Worm (Caenorhabditis elegans) whole organism, early embryonic: ENCODE measurements around the gene B0222.11.

Source experiments
- B0310.2 ChIP-seq: sonication (generic microtip); optimal IDR thresholded peaks from 2 replicates; lab custom pipeline; 2016; ENCODE audit warnings: mild to moderate bottlenecking, missing genetic modification characterization, missing compliant biosample characterization
- F13C5.2 ChIP-seq: sonication (generic microtip); optimal IDR thresholded peaks from 2 replicates; lab custom pipeline; 2017; ENCODE audit warnings: mild to moderate bottlenecking, missing genetic modification characterization, inconsistent platforms, missing compliant biosample characterization
- aly-1 ChIP-seq: sonication (generic microtip); optimal IDR thresholded peaks from 2 replicates; lab custom pipeline; 2016; ENCODE audit warnings: missing genetic modification characterization, missing compliant biosample characterization
- ama-1 ChIP-seq: fragments of 150-350 bp; optimal IDR thresholded peaks from 2 replicates; lab custom pipeline; 2014
- ceh-13 ChIP-seq: fragments of 200-800 bp; sonication (Bioruptor generic); optimal IDR thresholded peaks from 2 replicates; lab custom pipeline; 2018; ENCODE audit warnings: mild to moderate bottlenecking, missing genetic modification characterization, missing compliant biosample characterization
- ceh-36 ChIP-seq: sonication (generic microtip); optimal IDR thresholded peaks from 2 replicates; lab custom pipeline; 2016; ENCODE audit warnings: missing genetic modification characterization, inconsistent platforms, missing compliant biosample characterization
- ets-7 ChIP-seq: sonication (generic microtip); optimal IDR thresholded peaks from 2 replicates; lab custom pipeline; 2016; ENCODE audit warnings: missing genotype, missing genetic modification characterization, missing compliant biosample characterization
- flt-1 ChIP-seq: fragments of 200-800 bp; sonication (Bioruptor generic); IDR thresholded peaks from 2 replicates; pipeline ENCODE4 v1.3.6; 2022; ENCODE audit warnings: missing genetic modification characterization, missing compliant biosample characterization
- hmbx-1 ChIP-seq: sonication (generic microtip); optimal IDR thresholded peaks from 2 replicates; lab custom pipeline; 2016; ENCODE audit warnings: mild to moderate bottlenecking, missing genetic modification characterization, missing compliant biosample characterization
- hmg-4 ChIP-seq: fragments of 200-800 bp; sonication (Bioruptor generic); optimal IDR thresholded peaks from 2 replicates; lab custom pipeline; 2018; ENCODE audit warnings: mild to moderate bottlenecking, missing genetic modification characterization, missing compliant biosample characterization
- hnd-1 ChIP-seq: sonication (generic microtip); optimal IDR thresholded peaks from 2 replicates; lab custom pipeline; 2016; ENCODE audit warnings: missing genetic modification characterization, missing compliant biosample characterization
- pes-1 ChIP-seq: fragments of 200-800 bp; sonication (Bioruptor generic); IDR thresholded peaks from 2 replicates; pipeline ENCODE4 v1.3.6; 2022; ENCODE audit warnings: missing genetic modification reagents, missing genetic modification characterization, missing compliant biosample characterization
- scrt-1 ChIP-seq: fragments of 200-800 bp; sonication (Bioruptor generic); IDR thresholded peaks from 2 replicates; pipeline ENCODE4 v1.3.6; 2022; ENCODE audit warnings: missing genetic modification characterization, missing compliant biosample characterization
- sea-1 ChIP-seq: fragments of 200-800 bp; sonication (Bioruptor generic); conservative IDR thresholded peaks from 2 replicates; pipeline ENCODE4 v1.3.6; 2022; ENCODE audit warnings: missing genetic modification characterization, missing compliant biosample characterization
- tbx-11 ChIP-seq: fragments of 200-800 bp; sonication (Bioruptor generic); IDR thresholded peaks from 2 replicates; pipeline ENCODE4 v1.3.6; 2022; ENCODE audit warnings: missing genetic modification characterization, missing compliant biosample characterization
- tbx-37 ChIP-seq: fragments of 200-800 bp; sonication (Bioruptor generic); conservative IDR thresholded peaks from 2 replicates; pipeline ENCODE4 v1.3.6; 2022; ENCODE audit warnings: missing genetic modification reagents, missing genetic modification characterization, missing compliant biosample characterization
- tra-4 ChIP-seq: sonication (generic microtip); optimal IDR thresholded peaks from 2 replicates; lab custom pipeline; 2017; ENCODE audit warnings: missing genetic modification characterization, missing compliant biosample characterization

Gene B0222.11

DNA sequence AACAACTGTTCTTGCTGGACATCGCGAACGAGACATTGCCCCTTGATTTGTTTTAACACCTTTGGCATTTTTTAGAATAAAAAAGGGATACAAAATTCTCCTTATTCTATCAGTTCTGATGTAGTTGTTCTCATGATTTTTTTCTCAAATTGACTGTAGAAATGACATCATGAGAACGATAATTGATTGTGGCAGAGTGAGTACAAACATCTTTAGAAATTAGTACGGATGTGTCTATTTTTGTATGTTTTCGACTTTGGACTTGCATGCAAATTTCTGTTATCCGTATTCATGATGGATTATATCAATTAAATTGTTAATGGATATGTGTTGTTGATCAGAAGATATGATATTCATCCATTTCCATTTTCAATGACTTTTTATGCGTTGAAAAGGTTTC lies 19.8 kb downstream of the B0222.11 start:
- TF ChIP-seq ets-7 (tag; lab: Kevin White, UChicago) (no peak), B0310.2 (tag; lab: Kevin White, UChicago) (no peak), sea-1 (GFP tag; lab: Robert Waterston, UW) (no peak), pes-1 (GFP tag; lab: Robert Waterston, UW) (no peak), scrt-1 (no peak), ama-1 (no peak), hmg-4 (GFP tag; lab: Kevin White, UChicago) (no peak), tbx-11 (no peak), tra-4 (no peak), tbx-37 (no peak), hmbx-1 (no peak), ceh-36 (no peak), hnd-1 (tag; lab: Kevin White, UChicago) (no peak), ceh-13 (GFP tag; lab: Kevin White, UChicago) (no peak), flt-1 (no peak), F13C5.2 (tag; lab: Kevin White, UChicago) (no peak), aly-1 (tag; lab: Kevin White, UChicago) (no peak)

ce11 chrV:9146849-9147557 lies 21.0 kb downstream of the B0222.11 start, which contains the start of gene spl-2:
Gene spl-2 (minus strand): TSS chrV:9146899.
- TF ChIP-seq flt-1 (no peak), ets-7 (tag; lab: Kevin White, UChicago) (no peak), tbx-37 (no peak), hmg-4 (GFP tag; lab: Kevin White, UChicago) (no peak), ama-1 (no peak)

- TF ChIP-seq ets-7 (tag; lab: Kevin White, UChicago) = no peak
- TF ChIP-seq hnd-1 (tag; lab: Kevin White, UChicago) = no peak
- no peak for TF ChIP-seq pes-1 (GFP tag; lab: Robert Waterston, UW)
- no peak for TF ChIP-seq tbx-11
- no peak for TF ChIP-seq tra-4
Observed at ce11 chrV:9146196-9146595, 21.8 kb downstream of the B0222.11 start.

DNA sequence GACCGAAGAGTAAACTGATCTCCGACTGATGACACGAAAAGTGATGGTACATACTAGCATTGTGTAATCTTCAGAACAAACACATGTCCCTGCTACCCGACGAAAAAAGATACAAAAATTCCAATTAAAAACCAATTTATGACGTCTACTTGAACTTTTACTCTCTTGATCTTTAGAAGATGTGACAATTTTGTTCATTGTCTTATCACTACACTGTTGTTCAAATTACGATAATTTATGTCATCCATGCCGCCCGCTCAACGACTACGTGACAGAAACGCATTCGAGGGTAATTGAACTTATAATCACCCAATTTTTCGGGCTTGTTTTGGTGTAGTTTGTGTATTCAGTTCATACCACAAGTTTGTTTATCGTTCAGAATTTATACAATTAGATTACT lies 24.1 kb downstream of the B0222.11 start:
- TF ChIP-seq hnd-1 (tag; lab: Kevin White, UChicago) = no peak
- no peak for TF ChIP-seq ceh-13 (GFP tag; lab: Kevin White, UChicago)
- no peak for TF ChIP-seq hmg-4 (GFP tag; lab: Kevin White, UChicago)
- TF ChIP-seq tra-4 = no peak
- TF ChIP-seq pes-1 (GFP tag; lab: Robert Waterston, UW) = no peak
- TF ChIP-seq ama-1 = no peak
- no peak for TF ChIP-seq hmbx-1
- TF ChIP-seq F13C5.2 (tag; lab: Kevin White, UChicago) = no peak
- no peak for TF ChIP-seq ets-7 (tag; lab: Kevin White, UChicago)
- TF ChIP-seq ceh-36 = no peak
- TF ChIP-seq aly-1 (tag; lab: Kevin White, UChicago) = no peak
- TF ChIP-seq flt-1 = no peak
- no peak for TF ChIP-seq B0310.2 (tag; lab: Kevin White, UChicago)
- no peak for TF ChIP-seq tbx-11
- no peak for TF ChIP-seq scrt-1
- TF ChIP-seq sea-1 (GFP tag; lab: Robert Waterston, UW) = no peak
- TF ChIP-seq tbx-37 = no peak

ce11 chrV:9141297-9141696 lies 26.7 kb downstream of the B0222.11 start, which contains the start of gene pitr-3:
Gene pitr-3 (minus strand): TSS chrV:9141397.
- TF ChIP-seq F13C5.2 (tag; lab: Kevin White, UChicago) = no peak
- no peak for TF ChIP-seq scrt-1
- TF ChIP-seq tra-4 = no peak
- TF ChIP-seq B0310.2 (tag; lab: Kevin White, UChicago) = no peak
- TF ChIP-seq ama-1 = no peak
- TF ChIP-seq tbx-37 = no peak
- TF ChIP-seq tbx-11 = no peak
- TF ChIP-seq ets-7 (tag; lab: Kevin White, UChicago) = no peak
- TF ChIP-seq sea-1 (GFP tag; lab: Robert Waterston, UW) = no peak
- no peak for TF ChIP-seq ceh-36
- no peak for TF ChIP-seq flt-1
- TF ChIP-seq hnd-1 (tag; lab: Kevin White, UChicago) = no peak
- no peak for TF ChIP-seq hmbx-1
- no peak for TF ChIP-seq ceh-13 (GFP tag; lab: Kevin White, UChicago)
- no peak for TF ChIP-seq pes-1 (GFP tag; lab: Robert Waterston, UW)
- TF ChIP-seq aly-1 (tag; lab: Kevin White, UChicago) = no peak
- no peak for TF ChIP-seq hmg-4 (GFP tag; lab: Kevin White, UChicago)

ce11 chrV:9137618-9138017 lies 30.4 kb downstream of the B0222.11 start, which contains the start of gene pitr-2:
Gene pitr-2 (minus strand): TSS chrV:9137718.
- no peak for TF ChIP-seq ets-7 (tag; lab: Kevin White, UChicago)
- TF ChIP-seq F13C5.2 (tag; lab: Kevin White, UChicago) = no peak
- TF ChIP-seq flt-1 = no peak
- TF ChIP-seq hmg-4 (GFP tag; lab: Kevin White, UChicago) = no peak
- TF ChIP-seq sea-1 (GFP tag; lab: Robert Waterston, UW) = no peak
- no peak for TF ChIP-seq pes-1 (GFP tag; lab: Robert Waterston, UW)
- TF ChIP-seq aly-1 (tag; lab: Kevin White, UChicago) = no peak
- TF ChIP-seq tra-4 = no peak
- no peak for TF ChIP-seq scrt-1

ce11 chrV:9133950-9134349 lies 34.0 kb downstream of the B0222.11 start, which contains the start of gene B0222.1:
Gene B0222.1 (plus strand): TSS chrV:9134255.
- TF ChIP-seq ama-1 = no peak
- TF ChIP-seq tbx-11 = no peak
- no peak for TF ChIP-seq hmbx-1
- TF ChIP-seq ceh-36 = no peak
- TF ChIP-seq aly-1 (tag; lab: Kevin White, UChicago) = no peak
- no peak for TF ChIP-seq pes-1 (GFP tag; lab: Robert Waterston, UW)
- no peak for TF ChIP-seq B0310.2 (tag; lab: Kevin White, UChicago)
- TF ChIP-seq ceh-13 (GFP tag; lab: Kevin White, UChicago) = no peak
- TF ChIP-seq hmg-4 (GFP tag; lab: Kevin White, UChicago) = no peak
- no peak for TF ChIP-seq tbx-37

- no peak for TF ChIP-seq tbx-37
- TF ChIP-seq ama-1 = no peak
- no peak for TF ChIP-seq flt-1
- TF ChIP-seq aly-1 (tag; lab: Kevin White, UChicago) = no peak
- TF ChIP-seq hmbx-1 = no peak
- TF ChIP-seq sea-1 (GFP tag; lab: Robert Waterston, UW) = no peak
- TF ChIP-seq hmg-4 (GFP tag; lab: Kevin White, UChicago) = no peak
- TF ChIP-seq tra-4 = no peak
- TF ChIP-seq scrt-1 = no peak
- TF ChIP-seq tbx-11 = no peak
- TF ChIP-seq ceh-13 (GFP tag; lab: Kevin White, UChicago) = no peak
- TF ChIP-seq ets-7 (tag; lab: Kevin White, UChicago) = no peak
- no peak for TF ChIP-seq F13C5.2 (tag; lab: Kevin White, UChicago)
- TF ChIP-seq hnd-1 (tag; lab: Kevin White, UChicago) = no peak
- TF ChIP-seq B0310.2 (tag; lab: Kevin White, UChicago) = no peak
- TF ChIP-seq pes-1 (GFP tag; lab: Robert Waterston, UW) = no peak
Observed at ce11 chrV:9132043-9132442, 35.9 kb downstream of the B0222.11 start, which contains the start of gene F21C10.1. Gene F21C10.1 (plus strand): TSS chrV:9132343.
